Worm (Caenorhabditis elegans) whole organism, L1 larva: ENCODE measurements around the gene T14B4.5.

Source experiments
- snu-23 ChIP-seq: sonication (generic microtip); optimal IDR thresholded peaks from 2 replicates; lab custom pipeline; 2016; ENCODE audit warnings: missing genetic modification characterization, missing compliant biosample characterization
- unc-98 ChIP-seq: fragments of 200-800 bp; sonication (Bioruptor generic); IDR thresholded peaks from 2 replicates; pipeline ENCODE4 v1.3.6; 2022; ENCODE audit warnings: missing genetic modification characterization, missing compliant biosample characterization

DNA sequence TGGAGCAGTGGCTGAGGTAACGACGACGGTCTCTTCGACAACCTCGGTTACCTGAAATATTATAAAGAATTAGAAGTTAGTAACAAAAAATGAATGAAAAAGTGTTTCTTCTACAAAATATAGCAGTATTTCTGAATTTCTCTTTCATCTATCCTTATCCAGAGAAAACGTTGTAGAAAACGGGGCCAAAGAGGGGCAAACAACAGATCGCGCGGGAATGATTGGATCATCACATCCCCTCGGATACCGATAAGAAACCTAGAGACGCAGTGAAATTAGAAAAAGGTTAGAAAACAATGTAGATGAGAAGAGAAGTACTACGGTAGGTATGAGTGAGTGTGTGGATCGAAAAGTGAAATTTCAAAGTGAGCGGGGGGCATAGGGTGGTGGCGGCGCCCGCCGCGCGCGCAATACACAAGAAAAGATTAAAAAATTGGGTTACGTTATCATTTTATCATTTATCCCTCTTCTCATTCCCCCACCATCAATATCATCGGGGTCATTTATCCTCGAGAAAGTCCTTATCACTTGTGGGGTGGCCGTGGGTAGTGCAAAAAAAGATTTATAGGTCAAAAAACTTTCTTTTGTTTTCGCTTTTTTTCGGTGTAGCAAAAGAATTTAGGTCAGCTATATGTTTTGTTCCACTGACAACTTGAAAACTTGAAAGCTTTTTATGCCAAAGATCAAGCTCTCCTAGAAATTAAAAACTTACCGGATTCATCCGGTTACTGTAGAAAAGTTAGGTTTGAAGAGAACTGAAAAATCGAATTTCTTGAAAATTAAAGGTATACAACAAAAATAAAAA is 4.3 kb upstream of the T14B4.5 start, which contains the start of the genes dpy-10 and T14B4.19:
- TF ChIP-seq snu-23 (GFP tag; lab: Kevin White, UChicago) = no peak
- no peak for TF ChIP-seq unc-98 (GFP tag; lab: Robert Waterston, UW)
